Worm (Caenorhabditis elegans) whole organism, midembryonic: ENCODE data around the gene flp-28.

Source experiments
- cog-1 ChIP-seq: sonication (generic microtip); optimal IDR thresholded peaks from 2 replicates; lab custom pipeline; 2016; ENCODE audit warnings: missing genetic modification characterization, missing compliant biosample characterization
- flt-1 ChIP-seq: fragments of 200-800 bp; sonication (Bioruptor generic); IDR thresholded peaks from 2 replicates; pipeline ENCODE4 v1.3.6; 2022; ENCODE audit warnings: missing genetic modification characterization, missing compliant biosample characterization
- klf-2 ChIP-seq: fragments of 200-800 bp; sonication (Bioruptor generic); conservative IDR thresholded peaks from 2 replicates; pipeline ENCODE4 v1.3.6; 2022; ENCODE audit warnings: missing genetic modification reagents, missing genetic modification characterization, missing compliant biosample characterization
- ref-1 ChIP-seq: fragments of 200-800 bp; sonication (Bioruptor generic); conservative IDR thresholded peaks from 2 replicates; pipeline ENCODE4 v1.3.6; 2022; ENCODE audit warnings: missing genetic modification reagents, missing genetic modification characterization, missing compliant biosample characterization
- tab-1 ChIP-seq: fragments of 200-800 bp; sonication (Bioruptor generic); IDR thresholded peaks from 2 replicates; pipeline ENCODE4 v1.3.6; 2022; ENCODE audit warnings: missing genetic modification characterization, missing compliant biosample characterization

DNA sequence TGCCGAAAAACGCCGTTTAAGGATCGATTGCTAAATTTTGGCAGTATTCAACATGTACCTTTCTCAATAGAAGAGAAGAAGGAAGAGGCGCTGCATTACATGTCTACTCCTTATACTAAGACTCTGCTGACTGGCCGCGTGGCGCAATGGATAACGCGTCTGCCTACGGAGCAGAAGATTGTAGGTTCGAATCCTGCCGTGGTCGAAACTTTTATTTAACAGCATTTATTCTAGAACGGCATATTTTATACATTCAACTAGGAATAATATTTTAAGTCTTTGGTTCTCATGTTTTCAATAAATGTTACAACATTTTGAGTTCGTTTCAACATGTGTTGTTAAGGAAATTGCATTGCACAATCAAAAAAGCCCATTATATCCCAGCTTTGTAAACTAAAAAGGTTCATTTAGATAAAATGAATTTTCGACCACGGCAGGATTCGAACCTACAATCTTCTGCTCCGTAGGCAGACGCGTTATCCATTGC, 44.8 kb upstream of the flp-28 start:
- TF ChIP-seq klf-2 (GFP tag; lab: Robert Waterston, UW) (peak; percentile 93), ref-1 (peak; percentile 83), flt-1 (GFP tag; lab: Robert Waterston, UW) (peak; percentile 93), cog-1 (tag; lab: Kevin White, UChicago) (peak; percentile 68), tab-1 (GFP tag; lab: Robert Waterston, UW) (peak; percentile 94)
